Worm (Caenorhabditis elegans) whole organism, early embryonic: Measurements from ENCODE around the gene lex-1.

ENCODE experiments used
- F13C5.2 ChIP-seq: sonication (generic microtip); optimal IDR thresholded peaks from 2 replicates; lab custom pipeline; 2017; ENCODE audit warnings: mild to moderate bottlenecking, missing genetic modification characterization, inconsistent platforms, missing compliant biosample characterization
- ama-1 ChIP-seq: fragments of 150-350 bp; optimal IDR thresholded peaks from 2 replicates; lab custom pipeline; 2014
- ceh-36 ChIP-seq: sonication (generic microtip); optimal IDR thresholded peaks from 2 replicates; lab custom pipeline; 2016; ENCODE audit warnings: missing genetic modification characterization, inconsistent platforms, missing compliant biosample characterization
- ets-7 ChIP-seq: sonication (generic microtip); optimal IDR thresholded peaks from 2 replicates; lab custom pipeline; 2016; ENCODE audit warnings: missing genotype, missing genetic modification characterization, missing compliant biosample characterization
- hmbx-1 ChIP-seq: sonication (generic microtip); optimal IDR thresholded peaks from 2 replicates; lab custom pipeline; 2016; ENCODE audit warnings: mild to moderate bottlenecking, missing genetic modification characterization, missing compliant biosample characterization
- hnd-1 ChIP-seq: sonication (generic microtip); optimal IDR thresholded peaks from 2 replicates; lab custom pipeline; 2016; ENCODE audit warnings: missing genetic modification characterization, missing compliant biosample characterization
- scrt-1 ChIP-seq: fragments of 200-800 bp; sonication (Bioruptor generic); IDR thresholded peaks from 2 replicates; pipeline ENCODE4 v1.3.6; 2022; ENCODE audit warnings: missing genetic modification characterization, missing compliant biosample characterization
- tbx-11 ChIP-seq: fragments of 200-800 bp; sonication (Bioruptor generic); IDR thresholded peaks from 2 replicates; pipeline ENCODE4 v1.3.6; 2022; ENCODE audit warnings: missing genetic modification characterization, missing compliant biosample characterization
- tbx-37 ChIP-seq: fragments of 200-800 bp; sonication (Bioruptor generic); conservative IDR thresholded peaks from 2 replicates; pipeline ENCODE4 v1.3.6; 2022; ENCODE audit warnings: missing genetic modification reagents, missing genetic modification characterization, missing compliant biosample characterization
- tra-4 ChIP-seq: sonication (generic microtip); optimal IDR thresholded peaks from 2 replicates; lab custom pipeline; 2017; ENCODE audit warnings: missing genetic modification characterization, missing compliant biosample characterization

DNA sequence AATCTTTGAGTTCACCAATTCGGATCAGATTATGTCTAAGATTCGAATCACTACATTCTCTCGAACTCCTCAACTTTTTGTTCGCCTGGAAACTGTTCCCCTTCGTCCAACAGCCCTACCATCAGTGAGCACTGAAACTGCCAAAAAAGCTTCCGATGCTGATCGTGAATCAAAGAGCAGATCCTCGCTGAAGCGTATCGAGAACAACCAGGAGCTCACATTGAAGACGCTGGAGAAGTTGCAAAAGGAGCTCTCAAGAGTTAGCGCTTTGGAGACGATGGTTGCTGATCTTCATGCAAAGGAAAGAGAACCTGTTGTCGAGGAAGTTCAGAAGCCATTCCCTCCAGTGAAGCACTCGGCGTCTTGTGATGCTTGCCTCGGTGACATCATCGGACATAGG is 44.5 kb upstream of the lex-1 start:
- TF ChIP-seq ama-1: no peak
- no peak for TF ChIP-seq tra-4 (tag; lab: Kevin White, UChicago)
- no peak for TF ChIP-seq ets-7 (tag; lab: Kevin White, UChicago)
- TF ChIP-seq scrt-1 (GFP tag; lab: Robert Waterston, UW): no peak
- no peak for TF ChIP-seq ceh-36
- no peak for TF ChIP-seq tbx-11 (GFP tag; lab: Robert Waterston, UW)
- TF ChIP-seq hmbx-1 (tag; lab: Kevin White, UChicago): no peak
- TF ChIP-seq F13C5.2 (tag; lab: Kevin White, UChicago): no peak
- no peak for TF ChIP-seq hnd-1
- TF ChIP-seq tbx-37: no peak
